Fruit fly (Drosophila melanogaster) S2 (cell line): ENCODE results near the gene CG6180.

Source experiments
- CG8478 ChIP-seq: fragments of >200 bp; optimal IDR thresholded peaks from 2 replicates; lab custom pipeline; 2018
- CTCF ChIP-seq, 2 experiments: fragments of >200 bp; optimal IDR thresholded peaks; 2 replicates each; lab custom pipeline; 2018

- TF ChIP-seq CG8478 (lab: Kevin White, UChicago) = no peak
- TF ChIP-seq CTCF (optimal IDR thresholded peaks at IDR 0.05; lab: Kevin White, UChicago) = no peak
Measured at dm6 chr2L:12672296-12672695, 35.2 kb upstream of the CG6180 start.
